Worm (Caenorhabditis elegans) whole organism, mixed stage, embryonic: ENCODE data around the gene pid-5.

Experiments
- blmp-1 ChIP-seq: fragments of 150-350 bp; optimal IDR thresholded peaks from 2 replicates; lab custom pipeline; 2014; ENCODE audit warnings: missing biosample characterization, missing genetic modification characterization
- drap-1 ChIP-seq: fragments of 200-800 bp; sonication (Bioruptor generic); optimal IDR thresholded peaks from 3 replicates; lab custom pipeline; 2018; ENCODE audit warnings: mild to moderate bottlenecking, missing genetic modification characterization, missing compliant biosample characterization
- elt-3 ChIP-seq: fragments of 150-350 bp; optimal IDR thresholded peaks from 2 replicates; lab custom pipeline; 2014; ENCODE audit warnings: missing biosample characterization, missing genetic modification characterization
- lin-13 ChIP-seq: fragments of 150-350 bp; optimal IDR thresholded peaks from 2 replicates; lab custom pipeline; 2014; ENCODE audit warnings: missing biosample characterization, missing genetic modification characterization
- lin-32 ChIP-seq: fragments of 200-800 bp; sonication (Bioruptor generic); optimal IDR thresholded peaks from 2 replicates; lab custom pipeline; 2018; ENCODE audit warnings: mild to moderate bottlenecking, missing genetic modification characterization, missing compliant biosample characterization
- lsy-2 ChIP-seq: fragments of 150-350 bp; optimal IDR thresholded peaks from 2 replicates; lab custom pipeline; 2014; ENCODE audit warnings: missing biosample characterization, missing genetic modification characterization
- nhr-12 ChIP-seq: fragments of 150-350 bp; optimal IDR thresholded peaks from 2 replicates; lab custom pipeline; 2014; ENCODE audit warnings: missing biosample characterization, missing genetic modification characterization
- nhr-2 ChIP-seq: fragments of 150-350 bp; optimal IDR thresholded peaks from 2 replicates; lab custom pipeline; 2014; ENCODE audit warnings: missing biosample characterization, missing genetic modification characterization
- nhr-28 ChIP-seq: fragments of 150-350 bp; optimal IDR thresholded peaks from 2 replicates; lab custom pipeline; 2014; ENCODE audit warnings: missing biosample characterization, missing genetic modification characterization
- pha-4 ChIP-seq: fragments of 150-350 bp; optimal IDR thresholded peaks from 2 replicates; lab custom pipeline; 2018; ENCODE audit warnings: missing biosample characterization, missing genetic modification reagents, missing genetic modification characterization
- snpc-4 ChIP-seq: fragments of 150-350 bp; optimal IDR thresholded peaks from 2 replicates; lab custom pipeline; 2014; ENCODE audit warnings: missing biosample characterization, missing genetic modification characterization
- unc-62 ChIP-seq: fragments of 150-350 bp; optimal IDR thresholded peaks from 2 replicates; lab custom pipeline; 2014; ENCODE audit warnings: missing biosample characterization, missing genetic modification reagents, missing genetic modification characterization

- TF ChIP-seq lin-32 (GFP tag; lab: Kevin White, UChicago) = no peak
- TF ChIP-seq snpc-4 (tag; lab: Kevin White, UChicago) = no peak
- no peak for TF ChIP-seq lsy-2 (tag; lab: Kevin White, UChicago)
- TF ChIP-seq elt-3 (tag; lab: Kevin White, UChicago) = no peak
- TF ChIP-seq unc-62 = no peak
- no peak for TF ChIP-seq pha-4 (tag; lab: Kevin White, UChicago)
- no peak for TF ChIP-seq blmp-1
- TF ChIP-seq nhr-28 (tag; lab: Kevin White, UChicago) = no peak
- TF ChIP-seq lin-13 (tag; lab: Kevin White, UChicago) = no peak
- no peak for TF ChIP-seq nhr-2 (tag; lab: Kevin White, UChicago)
- TF ChIP-seq nhr-12 (tag; lab: Kevin White, UChicago) = no peak
- TF ChIP-seq drap-1 (GFP tag; lab: Kevin White, UChicago) = no peak
Observed at ce11 chrV:4152200-4152599, 23.5 kb upstream of the pid-5 start, which contains the start of gene Y45G5AM.6.
